Worm (Caenorhabditis elegans) whole organism, L4 larva: ENCODE results near the gene F25H9.2.

Experiments used
- F10B5.3 ChIP-seq: sonication (generic microtip); optimal IDR thresholded peaks from 2 replicates; lab custom pipeline; 2016; ENCODE audit warnings: mild to moderate bottlenecking, missing genetic modification characterization, missing compliant biosample characterization
- F26F4.8 ChIP-seq: fragments of 200-800 bp; sonication (Bioruptor generic); conservative IDR thresholded peaks from 2 replicates; pipeline ENCODE4 v1.3.6; 2022; ENCODE audit warnings: missing genetic modification characterization, missing compliant biosample characterization
- R02D3.7 ChIP-seq: fragments of 150-350 bp; sonication (generic microtip); optimal IDR thresholded peaks from 3 replicates; lab custom pipeline; 2014; ENCODE audit warnings: missing biosample characterization, missing genetic modification characterization
- T20F7.1 ChIP-seq: fragments of 200-800 bp; sonication (Bioruptor generic); optimal IDR thresholded peaks from 2 replicates; lab custom pipeline; 2018; ENCODE audit warnings: mild to moderate bottlenecking, missing genetic modification characterization, missing compliant biosample characterization
- T26A8.4 ChIP-seq: fragments of 200-800 bp; sonication (Bioruptor generic); IDR thresholded peaks from 2 replicates; pipeline ENCODE4 v1.3.6; 2022; ENCODE audit warnings: missing genetic modification characterization, missing compliant biosample characterization
- ZK337.2 ChIP-seq: fragments of 200-800 bp; sonication (Bioruptor generic); IDR thresholded peaks from 2 replicates; pipeline ENCODE4 v1.3.6; 2022; ENCODE audit warnings: missing genetic modification reagents, missing genetic modification characterization, missing compliant biosample characterization
- aha-1 ChIP-seq: fragments of 150-350 bp; peaks from one replicate; lab custom pipeline; 2014; ENCODE audit warnings: missing biosample characterization, missing genetic modification characterization
- aly-2 ChIP-seq: sonication (generic microtip); optimal IDR thresholded peaks from 2 replicates; lab custom pipeline; 2018; ENCODE audit warnings: missing biosample characterization, missing genetic modification characterization
- arid-1 ChIP-seq: fragments of 200-800 bp; sonication (Bioruptor generic); conservative IDR thresholded peaks from 2 replicates; pipeline ENCODE4 v1.3.6; 2022; ENCODE audit warnings: missing genetic modification reagents, missing genetic modification characterization, missing compliant biosample characterization
- attf-4 ChIP-seq: sonication (generic microtip); optimal IDR thresholded peaks from 3 replicates; lab custom pipeline; 2017; ENCODE audit warnings: missing biosample characterization, missing genetic modification characterization
- ceh-28 ChIP-seq: fragments of 150-350 bp; optimal IDR thresholded peaks from 2 replicates; lab custom pipeline; 2014; ENCODE audit warnings: missing biosample characterization, missing genetic modification reagents, missing genetic modification characterization
- ceh-32 ChIP-seq: sonication (generic microtip); optimal IDR thresholded peaks from 2 replicates; lab custom pipeline; 2016; ENCODE audit warnings: mild to moderate bottlenecking, missing genetic modification characterization, missing compliant biosample characterization; ENCODE audit not compliant: poor library complexity
- ceh-44 ChIP-seq: fragments of 200-800 bp; sonication (Bioruptor generic); IDR thresholded peaks from 2 replicates; pipeline ENCODE4 v1.3.6; 2022; ENCODE audit warnings: missing genetic modification reagents, missing genetic modification characterization, missing compliant biosample characterization
- ceh-82 ChIP-seq: sonication (generic microtip); optimal IDR thresholded peaks from 2 replicates; lab custom pipeline; 2017; ENCODE audit warnings: missing biosample characterization, missing genetic modification characterization
- ces-1 ChIP-seq: fragments of 150-350 bp; sonication (generic microtip); optimal IDR thresholded peaks from 4 replicates; lab custom pipeline; 2014; ENCODE audit warnings: missing biosample characterization, missing genetic modification reagents, missing genetic modification characterization
- cey-2 ChIP-seq: sonication (generic microtip); optimal IDR thresholded peaks from 3 replicates; lab custom pipeline; 2017; ENCODE audit warnings: missing genetic modification characterization, mild to moderate bottlenecking, missing compliant biosample characterization, antibody characterized with exemption, borderline replicate concordance; ENCODE audit not compliant: insufficient read depth
- ctbp-1 ChIP-seq: fragments of 200-800 bp; sonication (Bioruptor generic); IDR thresholded peaks from 2 replicates; pipeline ENCODE4 v1.3.6; 2022; ENCODE audit warnings: missing genetic modification reagents, missing genetic modification characterization, missing compliant biosample characterization
- daf-16 ChIP-seq, 3 experiments: sonication (generic microtip); optimal IDR thresholded peaks; 2 replicates each; lab custom pipeline; 2016 to 2017; ENCODE audit warnings: missing genetic modification characterization in 3 of 3, missing genetic modification reagents in 3 of 3, mild to moderate bottlenecking in 2 of 3, missing compliant biosample characterization in 2 of 3, missing biosample characterization in 1 of 3, moderate library complexity in 1 of 3
- daf-19 ChIP-seq: fragments of 200-800 bp; sonication (Bioruptor generic); conservative IDR thresholded peaks from 2 replicates; pipeline ENCODE4 v1.3.6; 2022; ENCODE audit warnings: missing genetic modification characterization, missing compliant biosample characterization
- dmd-6 ChIP-seq: fragments of 200-800 bp; sonication (Bioruptor generic); IDR thresholded peaks from 2 replicates; pipeline ENCODE4 v1.3.6; 2022; ENCODE audit warnings: missing genetic modification reagents, missing genetic modification characterization, missing compliant biosample characterization
- dpl-1 ChIP-seq: fragments of 150-350 bp; optimal IDR thresholded peaks from 2 replicates; lab custom pipeline; 2014; ENCODE audit warnings: missing biosample characterization, missing genetic modification reagents, missing genetic modification characterization
- dve-1 ChIP-seq: sonication (generic microtip); optimal IDR thresholded peaks from 2 replicates; lab custom pipeline; 2017; ENCODE audit warnings: antibody characterized with exemption, mild to moderate bottlenecking, missing genetic modification characterization, missing compliant biosample characterization; ENCODE audit not compliant: insufficient read depth
- gei-8 ChIP-seq: fragments of 200-800 bp; sonication (Bioruptor generic); optimal IDR thresholded peaks from 2 replicates; lab custom pipeline; 2018; ENCODE audit warnings: mild to moderate bottlenecking, missing genetic modification characterization, missing compliant biosample characterization
- hlh-30 ChIP-seq: sonication (generic microtip); optimal IDR thresholded peaks from 2 replicates; lab custom pipeline; 2017; ENCODE audit warnings: antibody characterized with exemption, mild to moderate bottlenecking, missing genetic modification characterization, missing compliant biosample characterization; ENCODE audit not compliant: insufficient read depth
- hmg-1.1 ChIP-seq: fragments of 200-800 bp; sonication (Bioruptor generic); IDR thresholded peaks from 2 replicates; pipeline ENCODE4 v1.3.6; 2022; ENCODE audit warnings: missing genetic modification reagents, missing genetic modification characterization, missing compliant biosample characterization
- jun-1 ChIP-seq: fragments of 150-350 bp; optimal IDR thresholded peaks from 2 replicates; lab custom pipeline; 2014; ENCODE audit warnings: missing biosample characterization, missing genetic modification reagents, missing genetic modification characterization
- mdt-29 ChIP-seq: fragments of 200-800 bp; sonication (Bioruptor generic); IDR thresholded peaks from 2 replicates; pipeline ENCODE4 v1.3.6; 2022; ENCODE audit warnings: missing genetic modification reagents, missing genetic modification characterization, missing compliant biosample characterization
- mes-2 ChIP-seq: sonication (generic microtip); optimal IDR thresholded peaks from 2 replicates; lab custom pipeline; 2016; ENCODE audit warnings: missing genotype, mild to moderate bottlenecking, missing genetic modification characterization, missing compliant biosample characterization; ENCODE audit not compliant: poor library complexity, severe bottlenecking
- mxl-2 ChIP-seq: fragments of 200-800 bp; sonication (Bioruptor generic); conservative IDR thresholded peaks from 2 replicates; pipeline ENCODE4 v1.3.6; 2022; ENCODE audit warnings: missing genetic modification reagents, missing genetic modification characterization, missing compliant biosample characterization
- mxl-3 ChIP-seq: fragments of 200-800 bp; sonication (Bioruptor generic); optimal IDR thresholded peaks from 2 replicates; lab custom pipeline; 2018; ENCODE audit warnings: mild to moderate bottlenecking, missing genetic modification characterization, missing compliant biosample characterization
- nhr-10 ChIP-seq: fragments of 150-350 bp; optimal IDR thresholded peaks from 2 replicates; lab custom pipeline; 2014; ENCODE audit warnings: missing biosample characterization, missing genetic modification characterization
- nhr-102 ChIP-seq: sonication (generic microtip); optimal IDR thresholded peaks from 2 replicates; lab custom pipeline; 2016; ENCODE audit warnings: mild to moderate bottlenecking, missing genetic modification characterization, moderate library complexity, missing compliant biosample characterization
- nhr-237 ChIP-seq: sonication (generic microtip); optimal IDR thresholded peaks from 2 replicates; lab custom pipeline; 2017; ENCODE audit warnings: missing biosample characterization, missing genetic modification characterization
- nhr-25 ChIP-seq: sonication (generic microtip); optimal IDR thresholded peaks from 2 replicates; lab custom pipeline; 2017; ENCODE audit warnings: missing genetic modification characterization, mild to moderate bottlenecking, missing compliant biosample characterization, antibody characterized with exemption, moderate library complexity, borderline replicate concordance; ENCODE audit not compliant: insufficient read depth
- nhr-6 ChIP-seq: fragments of 150-350 bp; optimal IDR thresholded peaks from 2 replicates; lab custom pipeline; 2014; ENCODE audit warnings: missing biosample characterization, missing genetic modification characterization
- nhr-77 ChIP-seq: fragments of 150-350 bp; optimal IDR thresholded peaks from 2 replicates; lab custom pipeline; 2014; ENCODE audit warnings: missing biosample characterization, missing genetic modification characterization
- php-3 ChIP-seq: fragments of 200-800 bp; sonication (Bioruptor generic); IDR thresholded peaks from 2 replicates; pipeline ENCODE4 v1.3.6; 2022; ENCODE audit warnings: missing genetic modification reagents, missing genetic modification characterization, missing compliant biosample characterization
- pqm-1 ChIP-seq: sonication (generic microtip); optimal IDR thresholded peaks from 2 replicates; lab custom pipeline; 2017; ENCODE audit warnings: missing biosample characterization, missing genetic modification characterization
- rbr-2 ChIP-seq: sonication (generic microtip); optimal IDR thresholded peaks from 2 replicates; lab custom pipeline; 2016; ENCODE audit warnings: missing genotype, missing genetic modification characterization, missing compliant biosample characterization
- spr-1 ChIP-seq: sonication (generic microtip); optimal IDR thresholded peaks from 2 replicates; lab custom pipeline; 2016; ENCODE audit warnings: mild to moderate bottlenecking, missing genetic modification characterization, missing compliant biosample characterization
- unc-39 ChIP-seq: sonication (generic microtip); optimal IDR thresholded peaks from 2 replicates; lab custom pipeline; 2017; ENCODE audit warnings: missing biosample characterization, missing genetic modification characterization
- zfp-2 ChIP-seq: sonication (generic microtip); optimal IDR thresholded peaks from 2 replicates; lab custom pipeline; 2016; ENCODE audit warnings: mild to moderate bottlenecking, missing genetic modification characterization, missing compliant biosample characterization
- ztf-11 ChIP-seq: fragments of 150-350 bp; optimal IDR thresholded peaks from 2 replicates; lab custom pipeline; 2014; ENCODE audit warnings: missing biosample characterization, missing genetic modification characterization
- ztf-7 ChIP-seq: fragments of 150-350 bp; optimal IDR thresholded peaks from 2 replicates; lab custom pipeline; 2014; ENCODE audit warnings: missing biosample characterization, missing genetic modification characterization

Gene F25H9.2

ce11 chrV:13453334-13453733 lies 4.5 kb upstream of the F25H9.2 start, which contains the start of gene lurp-2:
Gene lurp-2 (plus strand): TSS chrV:13453634.
- TF ChIP-seq nhr-10 (tag; lab: Kevin White, UChicago) (no peak), ceh-28 (tag; lab: Kevin White, UChicago) (no peak), hlh-30 (tag; lab: Kevin White, UChicago) (no peak), R02D3.7 (no peak), arid-1 (GFP tag; lab: Robert Waterston, UW) (no peak), nhr-6 (tag; lab: Kevin White, UChicago) (no peak), ceh-32 (no peak)
- TF ChIP-seq, all 104 proteins: peak for 0

ce11 chrV:13455448-13455847 lies 2.4 kb upstream of the F25H9.2 start, which contains the start of gene lurp-3:
Gene lurp-3 (plus strand): TSS chrV:13455748.
- no peak for TF ChIP-seq aha-1 (tag; lab: Kevin White, UChicago)
- no peak for TF ChIP-seq pqm-1
- TF ChIP-seq ceh-44 (GFP tag; lab: Robert Waterston, UW), result no peak
- no peak for TF ChIP-seq gei-8 (GFP tag; lab: Kevin White, UChicago)
- TF ChIP-seq nhr-25 (tag; lab: Kevin White, UChicago), result no peak
- no peak for TF ChIP-seq nhr-237 (tag; lab: Kevin White, UChicago)
- no peak for TF ChIP-seq mxl-3 (GFP tag; lab: Kevin White, UChicago)
- no peak for TF ChIP-seq ces-1
- no peak for TF ChIP-seq F26F4.8 (GFP tag; lab: Robert Waterston, UW)
- TF ChIP-seq ztf-11 (tag; lab: Kevin White, UChicago), result no peak

ce11 chrV:13459323-13459722 lies 1.4 kb downstream of the F25H9.2 start, which contains the start of gene bath-39:
Gene bath-39 (plus strand): TSS chrV:13459459.
- TF ChIP-seq cey-2 (tag; lab: Kevin White, UChicago), result no peak
- no peak for TF ChIP-seq unc-39
- TF ChIP-seq F26F4.8 (GFP tag; lab: Robert Waterston, UW), result no peak
- peak; percentile 3 for TF ChIP-seq rbr-2 (tag; lab: Kevin White, UChicago)
- peak; percentile 8 for TF ChIP-seq dve-1 (tag; lab: Kevin White, UChicago)
- no peak for TF ChIP-seq daf-19 (GFP tag; lab: Robert Waterston, UW)
- TF ChIP-seq dpl-1 (GFP tag; lab: Kevin White, UChicago), result peak; percentile 11
- no peak for TF ChIP-seq ces-1
- TF ChIP-seq aha-1 (tag; lab: Kevin White, UChicago), result no peak
- TF ChIP-seq nhr-6 (tag; lab: Kevin White, UChicago), result peak; percentile 19
- TF ChIP-seq ceh-82, result no peak
- no peak for TF ChIP-seq ctbp-1 (GFP tag; lab: Robert Waterston, UW)
- TF ChIP-seq attf-4 (tag; lab: Kevin White, UChicago), result no peak
- no peak for TF ChIP-seq T26A8.4
- peak; percentile 53 for TF ChIP-seq mes-2 (tag; lab: Kevin White, UChicago)
- peak; percentile 0 for TF ChIP-seq T20F7.1 (GFP tag; lab: Kevin White, UChicago)
- no peak for TF ChIP-seq mxl-2
- TF ChIP-seq hlh-30 (tag; lab: Kevin White, UChicago), result peak; percentile 8

- TF ChIP-seq F10B5.3 (tag; lab: Kevin White, UChicago), result no peak
- TF ChIP-seq nhr-77, result peak; percentile 36
- TF ChIP-seq jun-1 (tag; lab: Kevin White, UChicago), result peak; percentile 28
- peak; percentile 80 for TF ChIP-seq T20F7.1 (GFP tag; lab: Kevin White, UChicago)
- TF ChIP-seq ztf-7 (tag; lab: Kevin White, UChicago), result peak; percentile 49
- no peak for TF ChIP-seq daf-19 (GFP tag; lab: Robert Waterston, UW)
- TF ChIP-seq php-3 (GFP tag; lab: Robert Waterston, UW), result peak; percentile 95
- 0 out of 2 replicates have a peak, but pooled peaks have one; percentile 49 for TF ChIP-seq mdt-29 (GFP tag; lab: Robert Waterston, UW)
- TF ChIP-seq ZK337.2 (GFP tag; lab: Robert Waterston, UW), result no peak
- TF ChIP-seq dpl-1 (GFP tag; lab: Kevin White, UChicago), result peak; percentile 25
- TF ChIP-seq zfp-2 (tag; lab: Kevin White, UChicago), result no peak
- TF ChIP-seq daf-16 (GFP tag; optimal IDR thresholded peaks at IDR 0.05; lab: Kevin White, UChicago), result no peak
- TF ChIP-seq daf-16 (tag; optimal IDR thresholded peaks at IDR 0.05; lab: Kevin White, UChicago), result peak; percentile 81
- peak; percentile 41 for TF ChIP-seq rbr-2 (tag; lab: Kevin White, UChicago)
- peak; percentile 37; the same call in 1 of the 2 replicates for TF ChIP-seq T26A8.4
- TF ChIP-seq pqm-1, result peak; percentile 82
- peak; percentile 84 for TF ChIP-seq dmd-6 (GFP tag; lab: Robert Waterston, UW)
- peak; percentile 66; the same call in 1 of the 2 replicates for TF ChIP-seq hmg-1.1
- TF ChIP-seq hlh-30 (tag; lab: Kevin White, UChicago), result peak; percentile 97
- TF ChIP-seq aly-2 (tag; lab: Kevin White, UChicago), result no peak
- TF ChIP-seq spr-1 (tag; lab: Kevin White, UChicago), result peak; percentile 11
- TF ChIP-seq nhr-102 (tag; lab: Kevin White, UChicago), result peak; percentile 47
Observed at ce11 chrV:13462974-13463373, 5.1 kb downstream of the F25H9.2 start, which contains the start of gene frm-10. Gene frm-10 (plus strand): TSS chrV:13463207.
